Fruit fly (Drosophila melanogaster): ENCODE data around the gene cyc.

The cyc gene

DNA sequence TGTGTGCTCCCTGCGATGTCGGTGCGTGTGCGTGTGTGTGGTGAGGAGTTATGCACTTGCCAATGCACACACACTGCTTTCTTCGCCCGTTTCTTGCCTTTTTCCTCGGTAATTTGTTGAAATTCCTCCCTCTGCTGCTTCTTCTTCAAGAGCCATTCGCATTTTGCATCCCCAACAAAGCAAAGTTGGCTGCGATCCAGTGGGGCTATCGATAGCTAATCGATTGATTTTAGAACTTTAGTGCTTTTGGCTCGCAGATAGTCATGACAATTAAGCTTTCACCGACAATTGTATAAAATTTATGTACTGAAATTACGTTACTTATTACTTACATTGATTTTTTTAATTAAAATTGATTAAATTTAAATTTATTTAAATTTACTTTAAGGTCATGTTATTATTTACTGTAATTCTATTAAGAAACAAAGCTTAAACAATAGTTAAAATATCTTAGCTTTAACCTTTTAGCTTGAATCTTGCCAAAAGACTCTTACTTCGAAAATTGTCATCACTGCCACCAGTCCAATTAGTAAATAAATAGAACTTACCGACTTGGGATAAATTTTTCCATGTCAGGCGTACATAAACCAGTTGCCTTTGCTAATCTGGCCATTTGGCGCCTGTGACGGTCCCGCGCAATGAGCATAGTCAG lies 18.5 kb upstream of the cyc start, which contains the start of the genes trc and CG32221 (continued):
- TF ChIP-seq disco-r (GFP tag; optimal IDR thresholded peaks at IDR 0.05) (no peak), luna (GFP tag; optimal IDR thresholded peaks at IDR 0.05) (no peak), Scr (GFP tag; IDR thresholded peaks at IDR 0.05; ENCODE audit: partially characterized antibody) (peak; percentile 73), BtbVII (GFP tag; optimal IDR thresholded peaks at IDR 0.05) (no peak), CHES-1-like (GFP tag; optimal IDR thresholded peaks at IDR 0.05) (peak; percentile 15), CG12942 (GFP tag; optimal IDR thresholded peaks at IDR 0.05) (peak; percentile 27), ap (GFP tag; IDR thresholded peaks at IDR 0.05) (no peak), pan (optimal IDR thresholded peaks at IDR 0.05) (no peak), pan (GFP tag; optimal IDR thresholded peaks at IDR 0.05 in 1 of 2, IDR thresholded peaks at IDR 0.05 in 1 of 2) (peak in 1 of 2 experiments; percentile 7), CG7556 (GFP tag; optimal IDR thresholded peaks at IDR 0.05) (no peak), CG4707 (GFP tag; optimal IDR thresholded peaks at IDR 0.05) (no peak), CG1832 (GFP tag; optimal IDR thresholded peaks at IDR 0.05) (no peak), da (GFP tag; optimal IDR thresholded peaks at IDR 0.05) (no peak), her (GFP tag; optimal IDR thresholded peaks at IDR 0.05) (no peak), Hmr (GFP tag; optimal IDR thresholded peaks at IDR 0.05) (no peak), CG8290 (GFP tag; optimal IDR thresholded peaks at IDR 0.05) (no peak), CG8290 (tag; optimal IDR thresholded peaks at IDR 0.05) (no peak), Sin3A (optimal IDR thresholded peaks at IDR 0.05) (peak; percentile 48), CG7786 (GFP tag; optimal IDR thresholded peaks at IDR 0.05) (no peak), CG7928 (GFP tag; optimal IDR thresholded peaks at IDR 0.05) (no peak), CG10543 (GFP tag; optimal IDR thresholded peaks at IDR 0.05) (no peak), CG5245 (GFP tag; optimal IDR thresholded peaks at IDR 0.05) (peak; percentile 31), NfI (GFP tag; optimal IDR thresholded peaks at IDR 0.05) (peak; percentile 84), fu2 (GFP tag; optimal IDR thresholded peaks at IDR 0.05) (no peak), CG17912 (GFP tag; optimal IDR thresholded peaks at IDR 0.05) (peak; percentile 91), HLH4C (GFP tag; IDR thresholded peaks at IDR 0.05; ENCODE audit: partially characterized antibody) (peak; percentile 59), CG4282 (GFP tag; optimal IDR thresholded peaks at IDR 0.05) (no peak), Atf6 (GFP tag; IDR thresholded peaks at IDR 0.05) (no peak), CG11695 (GFP tag; IDR thresholded peaks at IDR 0.05) (no peak), cato (GFP tag; optimal IDR thresholded peaks at IDR 0.05; ENCODE audit: borderline replicate concordance) (no peak), CG9727 (GFP tag; optimal IDR thresholded peaks at IDR 0.05) (peak; percentile 38), lbe (GFP tag; optimal IDR thresholded peaks at IDR 0.05) (no peak), ham (GFP tag; IDR thresholded peaks at IDR 0.05) (no peak), pho (GFP tag; optimal IDR thresholded peaks at IDR 0.05) (peak; percentile 11), stc (GFP tag; IDR thresholded peaks at IDR 0.05) (0 out of 2 replicates have a peak, but pooled peaks have one; percentile 23), bbx (GFP tag; IDR thresholded peaks at IDR 0.05; ENCODE audit: partially characterized antibody) (peak; percentile 81), ro (GFP tag; IDR thresholded peaks at IDR 0.05) (no peak), CG4854 (GFP tag; optimal IDR thresholded peaks at IDR 0.05) (no peak), HLH54F (GFP tag; optimal IDR thresholded peaks at IDR 0.05) (no peak), knrl (GFP tag; IDR thresholded peaks at IDR 0.05; ENCODE audit: partially characterized antibody) (peak; percentile 73), CG2120 (GFP tag; optimal IDR thresholded peaks at IDR 0.05) (peak; percentile 50), CG3281 (GFP tag; optimal IDR thresholded peaks at IDR 0.05) (peak; percentile 41), CG3847 (GFP tag; IDR thresholded peaks at IDR 0.05) (peak; percentile 51; the same call in 1 of the 2 replicates), ttk (GFP tag; IDR thresholded peaks at IDR 0.05) (peak; percentile 43; the same call in 1 of the 2 replicates), Dbx (GFP tag; IDR thresholded peaks at IDR 0.05) (peak; percentile 39; the same call in 1 of the 3 replicates), Usf (GFP tag; optimal IDR thresholded peaks at IDR 0.05) (no peak), CG1792 (GFP tag; optimal IDR thresholded peaks at IDR 0.05) (no peak), CG9797 (GFP tag; optimal IDR thresholded peaks at IDR 0.05) (peak; percentile 12), trh (GFP tag; optimal IDR thresholded peaks at IDR 0.05) (peak; percentile 9), sisA (GFP tag; IDR thresholded peaks at IDR 0.05) (peak; percentile 19; the same call in 1 of the 2 replicates), crp (GFP tag; optimal IDR thresholded peaks at IDR 0.05) (peak in 1 of 2 experiments; percentile 19)
